Worm (Caenorhabditis elegans) whole organism, L1 larva: ENCODE results near the gene eif-2Bepsilon.

ENCODE experiments used
- C34B4.2 ChIP-seq: sonication (generic microtip); optimal IDR thresholded peaks from 2 replicates; lab custom pipeline; 2017; ENCODE audit warnings: mild to moderate bottlenecking, missing genetic modification characterization, missing compliant biosample characterization
- F16B12.6 ChIP-seq: fragments of 150-350 bp; optimal IDR thresholded peaks from 2 replicates; lab custom pipeline; 2014; ENCODE audit warnings: missing biosample characterization, missing genetic modification characterization
- alr-1 ChIP-seq: fragments of 200-800 bp; sonication (Bioruptor generic); optimal IDR thresholded peaks from 2 replicates; lab custom pipeline; 2018; ENCODE audit warnings: borderline replicate concordance, mild to moderate bottlenecking, missing genetic modification characterization, missing compliant biosample characterization
- blmp-1 ChIP-seq: fragments of 150-350 bp; optimal IDR thresholded peaks from 2 replicates; lab custom pipeline; 2014; ENCODE audit warnings: missing biosample characterization, missing genetic modification characterization
- ceh-63 ChIP-seq: fragments of 200-800 bp; sonication (Bioruptor generic); optimal IDR thresholded peaks from 2 replicates; lab custom pipeline; 2018; ENCODE audit warnings: mild to moderate bottlenecking, missing genetic modification characterization, missing compliant biosample characterization
- ceh-88 ChIP-seq: fragments of 200-800 bp; sonication (Bioruptor generic); IDR thresholded peaks from 2 replicates; pipeline ENCODE4 v1.3.6; 2022; ENCODE audit warnings: missing genetic modification characterization, missing compliant biosample characterization
- dpl-1 ChIP-seq, 3 experiments: fragments of 150-350 bp in 2 of 3; sonication (generic microtip) in 1 of 3; optimal IDR thresholded peaks; 2 replicates each; lab custom pipeline; 2014 to 2017; ENCODE audit warnings: missing biosample characterization in 3 of 3, missing genetic modification characterization in 3 of 3, missing genetic modification reagents in 3 of 3
- efl-1 ChIP-seq, 4 experiments: fragments of 150-350 bp; optimal IDR thresholded peaks in 3 of 4; peaks in 1 of 4; 1 replicate in 1 of 4; 2 replicates in 3 of 4; lab custom pipeline; 2014; ENCODE audit warnings: missing biosample characterization in 2 of 4, missing genetic modification characterization in 2 of 4, missing genetic modification reagents in 2 of 4
- efl-3 ChIP-seq: fragments of 200-800 bp; sonication (Bioruptor generic); optimal IDR thresholded peaks from 2 replicates; lab custom pipeline; 2018; ENCODE audit warnings: mild to moderate bottlenecking, missing genetic modification characterization, missing compliant biosample characterization
- egl-13 ChIP-seq: sonication (generic microtip); optimal IDR thresholded peaks from 2 replicates; lab custom pipeline; 2016; ENCODE audit warnings: missing genotype, missing genetic modification reagents, missing genetic modification characterization, missing compliant biosample characterization
- elt-2 ChIP-seq: sonication (generic microtip); optimal IDR thresholded peaks from 2 replicates; lab custom pipeline; 2016; ENCODE audit warnings: missing genetic modification characterization, mild to moderate bottlenecking, inconsistent platforms, missing compliant biosample characterization, missing genetic modification reagents
- elt-3 ChIP-seq, 6 experiments: fragments of 150-350 bp in 1 of 6; sonication (generic microtip); optimal IDR thresholded peaks; 2 replicates each; lab custom pipeline; 2017 to 2018; ENCODE audit warnings: missing biosample characterization in 6 of 6, missing genetic modification characterization in 6 of 6, inconsistent platforms in 1 of 6
- fkh-8 ChIP-seq: sonication (generic microtip); optimal IDR thresholded peaks from 2 replicates; lab custom pipeline; 2016; ENCODE audit warnings: mild to moderate bottlenecking, missing genetic modification characterization, missing compliant biosample characterization
- lin-13 ChIP-seq: fragments of 150-350 bp; optimal IDR thresholded peaks from 2 replicates; lab custom pipeline; 2014; ENCODE audit warnings: missing biosample characterization, missing genetic modification reagents, missing genetic modification characterization
- lin-14 ChIP-seq: fragments of 200-800 bp; sonication (Bioruptor generic); optimal IDR thresholded peaks from 2 replicates; lab custom pipeline; 2018; ENCODE audit warnings: mild to moderate bottlenecking, missing genetic modification characterization, moderate library complexity, missing compliant biosample characterization
- lin-15B ChIP-seq: fragments of 150-350 bp; sonication (generic microtip); optimal IDR thresholded peaks from 3 replicates; lab custom pipeline; 2014; ENCODE audit warnings: missing biosample characterization, missing genetic modification characterization
- lin-35 ChIP-seq, 2 experiments: fragments of 150-350 bp; optimal IDR thresholded peaks; 2 replicates each; lab custom pipeline; 2014; ENCODE audit warnings: missing biosample characterization in 2 of 2, missing genetic modification characterization in 2 of 2, missing genetic modification reagents in 2 of 2
- lin-39 ChIP-seq: fragments of 150-350 bp; optimal IDR thresholded peaks from 2 replicates; lab custom pipeline; 2014; ENCODE audit warnings: missing biosample characterization, missing genetic modification reagents, missing genetic modification characterization
- lsy-2 ChIP-seq, 2 experiments: fragments of 150-350 bp; optimal IDR thresholded peaks; 2 replicates each; lab custom pipeline; 2014; ENCODE audit warnings: missing biosample characterization in 2 of 2, missing genetic modification characterization in 2 of 2
- mdl-1 ChIP-seq, 2 experiments: fragments of 150-350 bp; optimal IDR thresholded peaks; 2 replicates each; lab custom pipeline; 2014 to 2017; ENCODE audit warnings: missing biosample characterization in 2 of 2, missing genetic modification characterization in 2 of 2, inconsistent platforms in 1 of 2
- mep-1 ChIP-seq: fragments of 150-350 bp; optimal IDR thresholded peaks from 2 replicates; lab custom pipeline; 2014; ENCODE audit warnings: missing biosample characterization, missing genetic modification characterization
- nhr-11 ChIP-seq: fragments of 150-350 bp; optimal IDR thresholded peaks from 2 replicates; lab custom pipeline; 2014; ENCODE audit warnings: missing biosample characterization, missing genetic modification characterization
- nhr-20 ChIP-seq: sonication (generic microtip); optimal IDR thresholded peaks from 2 replicates; lab custom pipeline; 2016; ENCODE audit warnings: mild to moderate bottlenecking, missing genetic modification characterization, missing compliant biosample characterization
- nhr-47 ChIP-seq: sonication (generic microtip); optimal IDR thresholded peaks from 2 replicates; lab custom pipeline; 2016; ENCODE audit warnings: mild to moderate bottlenecking, missing genetic modification characterization, moderate library complexity, missing compliant biosample characterization
- nhr-71 ChIP-seq: sonication (generic microtip); optimal IDR thresholded peaks from 2 replicates; lab custom pipeline; 2016; ENCODE audit warnings: mild to moderate bottlenecking, missing genetic modification characterization, moderate library complexity, missing compliant biosample characterization
- nhr-84 ChIP-seq: sonication (generic microtip); optimal IDR thresholded peaks from 2 replicates; lab custom pipeline; 2017; ENCODE audit warnings: missing biosample characterization, missing genetic modification characterization
- nhr-85 ChIP-seq: sonication (generic microtip); peaks from one replicate; lab custom pipeline; 2016; ENCODE audit warnings: missing genetic modification characterization, inconsistent platforms, missing compliant biosample characterization
- nhr-90 ChIP-seq: sonication (generic microtip); optimal IDR thresholded peaks from 2 replicates; lab custom pipeline; 2016; ENCODE audit warnings: mild to moderate bottlenecking, missing genetic modification characterization, missing compliant biosample characterization; ENCODE audit not compliant: poor library complexity
- pax-3 ChIP-seq: fragments of 200-800 bp; sonication (Bioruptor generic); optimal IDR thresholded peaks from 2 replicates; lab custom pipeline; 2018; ENCODE audit warnings: mild to moderate bottlenecking, missing genetic modification characterization, moderate library complexity, missing compliant biosample characterization
- rnt-1 ChIP-seq: sonication (generic microtip); optimal IDR thresholded peaks from 2 replicates; lab custom pipeline; 2016; ENCODE audit warnings: mild to moderate bottlenecking, missing genetic modification characterization, moderate library complexity, missing compliant biosample characterization
- snu-23 ChIP-seq: sonication (generic microtip); optimal IDR thresholded peaks from 2 replicates; lab custom pipeline; 2016; ENCODE audit warnings: missing genetic modification characterization, missing compliant biosample characterization
- tbx-2 ChIP-seq: sonication (generic microtip); optimal IDR thresholded peaks from 2 replicates; lab custom pipeline; 2016; ENCODE audit warnings: missing genetic modification characterization, missing compliant biosample characterization
- unc-30 ChIP-seq: sonication (generic microtip); optimal IDR thresholded peaks from 2 replicates; lab custom pipeline; 2017; ENCODE audit warnings: missing biosample characterization, missing genetic modification characterization
- unc-62 ChIP-seq: fragments of 150-350 bp; optimal IDR thresholded peaks from 2 replicates; lab custom pipeline; 2014; ENCODE audit warnings: missing biosample characterization, missing genetic modification reagents, missing genetic modification characterization
- unc-86 ChIP-seq: sonication (generic microtip); optimal IDR thresholded peaks from 2 replicates; lab custom pipeline; 2016; ENCODE audit warnings: missing genetic modification characterization, missing compliant biosample characterization

eif-2Bepsilon gene

DNA sequence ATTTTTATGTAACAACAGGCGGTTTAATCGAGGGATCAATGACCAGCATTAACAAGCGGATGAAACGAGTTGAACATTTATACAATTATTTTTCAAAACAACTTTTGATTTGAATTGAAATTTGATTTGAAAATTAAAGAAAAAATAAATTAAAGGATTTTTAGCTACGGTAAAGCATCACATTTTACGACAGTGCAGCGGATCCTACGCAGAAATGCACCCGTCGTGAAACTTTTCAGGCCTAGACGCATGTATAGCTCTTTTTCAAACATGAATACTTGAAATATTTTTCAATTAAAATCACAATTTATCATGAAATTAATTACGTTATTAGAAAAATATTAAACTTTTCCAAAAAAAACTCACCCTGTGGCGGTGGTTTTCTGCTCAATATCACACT lies 39.4 kb downstream of the eif-2Bepsilon start:
- TF ChIP-seq unc-62 (GFP tag; lab: Kevin White, UChicago), result no peak
- TF ChIP-seq lsy-2 (tag; optimal IDR thresholded peaks at IDR 0.05; lab: Kevin White, UChicago), result peak; percentile 67 to 81
- TF ChIP-seq dpl-1 (GFP tag; optimal IDR thresholded peaks at IDR 0.05; lab: Kevin White, UChicago), result peak in 1 of 3 experiments; percentile 20
- TF ChIP-seq mep-1 (tag; lab: Kevin White, UChicago), result peak; percentile 3
- TF ChIP-seq efl-1 (optimal IDR thresholded peaks at IDR 0.05; lab: Kevin White, UChicago), result peak in 1 of 2 experiments; percentile 6
- no peak for TF ChIP-seq efl-1 (GFP tag; optimal IDR thresholded peaks at IDR 0.05 in 1 of 2; lab: Kevin White, UChicago)
- no peak for TF ChIP-seq mdl-1 (tag; optimal IDR thresholded peaks at IDR 0.05; lab: Kevin White, UChicago)
- TF ChIP-seq F16B12.6 (tag; lab: Kevin White, UChicago), result peak; percentile 63
- no peak for TF ChIP-seq egl-13 (tag; lab: Kevin White, UChicago)

DNA sequence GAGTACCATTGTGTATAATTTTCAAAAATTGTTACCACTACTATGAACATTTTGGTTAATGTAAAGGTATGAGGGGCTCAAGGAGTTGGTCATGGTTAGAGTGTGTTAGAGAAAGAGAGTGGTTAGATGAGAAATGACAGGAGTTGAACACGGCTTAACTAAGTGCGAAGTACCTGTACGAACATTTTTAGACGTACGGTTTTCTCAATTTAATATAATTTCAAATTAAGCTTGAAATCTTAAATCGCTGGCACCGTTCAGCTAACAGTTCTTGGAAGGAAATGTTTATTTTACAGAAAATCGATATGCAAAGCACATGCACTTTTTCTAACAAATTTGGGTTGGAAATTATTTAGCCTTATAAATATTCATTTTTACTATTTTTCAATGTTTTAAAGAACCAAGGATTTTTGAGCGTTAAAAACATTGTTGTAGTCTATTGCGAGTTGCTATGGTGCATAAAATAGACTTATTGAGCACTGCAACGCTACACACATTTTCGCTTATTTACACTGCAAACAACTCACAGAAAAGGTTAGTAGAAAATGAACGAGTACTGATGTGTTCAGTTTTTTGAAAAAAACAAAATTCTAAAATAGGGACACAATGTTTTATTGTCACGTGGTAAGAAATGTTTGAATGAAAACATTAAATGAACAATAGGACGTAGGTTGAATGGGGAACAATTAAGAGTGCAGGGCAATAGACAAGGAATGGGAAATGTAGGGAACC lies 40.1 kb downstream of the eif-2Bepsilon start, which contains the start of gene sphk-1:
sphk-1 (minus strand) TSS at position 51 of the 732 bp plus-strand sequence.
- TF ChIP-seq nhr-85 (tag; lab: Kevin White, UChicago) (no peak), lin-39 (tag; lab: Kevin White, UChicago) (no peak)

DNA sequence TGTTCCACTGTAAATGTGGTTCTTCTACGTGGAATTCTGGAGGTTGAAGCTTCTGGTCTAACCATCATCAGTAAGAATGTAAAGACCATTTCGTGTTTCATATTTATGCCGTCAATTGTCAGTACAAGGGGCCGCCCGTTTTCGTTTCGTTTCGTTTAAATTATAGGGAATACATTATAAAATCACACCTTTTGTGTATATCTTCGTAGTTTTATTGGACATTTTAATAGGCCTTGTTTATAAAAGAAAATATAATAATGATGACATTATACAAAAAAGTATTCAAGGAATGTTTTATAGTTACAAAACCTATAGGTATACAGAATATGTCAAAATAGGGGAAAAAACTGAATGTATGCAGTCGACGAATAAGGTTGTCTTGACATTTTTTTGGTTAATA lies 42.1 kb downstream of the eif-2Bepsilon start, which contains the start of gene ceh-7:
ceh-7 (minus strand) TSS at position 101 of the 400 bp plus-strand sequence.
- TF ChIP-seq nhr-47 (no peak), lin-13 (GFP tag; lab: Kevin White, UChicago) (no peak), alr-1 (tag; lab: Kevin White, UChicago) (no peak), blmp-1 (tag; lab: Kevin White, UChicago) (no peak), nhr-11 (tag; lab: Kevin White, UChicago) (no peak), nhr-71 (tag; lab: Kevin White, UChicago) (no peak), pax-3 (tag; lab: Kevin White, UChicago) (no peak), C34B4.2 (tag; lab: Kevin White, UChicago) (no peak), nhr-84 (tag; lab: Kevin White, UChicago) (no peak), nhr-90 (tag; lab: Kevin White, UChicago) (no peak), rnt-1 (tag; lab: Kevin White, UChicago) (no peak), efl-3 (GFP tag; lab: Kevin White, UChicago) (no peak), ceh-63 (GFP tag; lab: Kevin White, UChicago) (no peak), snu-23 (no peak), lin-15B (tag; lab: Kevin White, UChicago) (no peak), unc-30 (tag; lab: Kevin White, UChicago) (no peak), nhr-85 (tag; lab: Kevin White, UChicago) (no peak), tbx-2 (tag; lab: Kevin White, UChicago) (no peak)

DNA sequence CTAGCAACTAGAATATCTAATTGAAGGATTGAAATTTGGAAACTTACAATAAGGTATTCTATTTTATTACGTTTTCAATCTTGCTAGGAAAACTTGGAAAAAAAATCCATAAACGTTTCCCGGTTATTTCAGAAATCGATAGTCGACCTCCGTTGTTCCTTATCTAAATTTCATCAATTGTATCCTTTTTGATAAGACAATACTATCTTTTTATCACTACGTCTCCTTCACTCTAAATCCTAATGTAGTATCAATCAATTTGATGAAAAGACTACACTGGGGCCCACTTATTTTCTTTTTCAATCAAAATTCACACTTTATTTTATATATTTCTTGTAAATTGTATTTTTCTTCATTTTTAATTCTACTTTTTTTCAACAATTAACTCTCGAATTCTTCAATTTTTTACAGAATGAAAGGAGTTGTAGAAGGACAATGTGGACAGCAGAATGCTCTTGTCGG lies 42.8 kb downstream of the eif-2Bepsilon start, which contains the start of gene prx-5:
prx-5 (plus strand) TSS at position 412 of the 462 bp plus-strand sequence.
- TF ChIP-seq elt-2 (tag; lab: Kevin White, UChicago) (peak; percentile 16), elt-3 (tag; optimal IDR thresholded peaks at IDR 0.05; lab: Kevin White, UChicago) (peak in 1 of 6 experiments; percentile 67), lin-35 (GFP tag; optimal IDR thresholded peaks at IDR 0.05; lab: Kevin White, UChicago) (peak in 1 of 2 experiments; percentile 7), unc-86 (tag; lab: Kevin White, UChicago) (no peak)

DNA sequence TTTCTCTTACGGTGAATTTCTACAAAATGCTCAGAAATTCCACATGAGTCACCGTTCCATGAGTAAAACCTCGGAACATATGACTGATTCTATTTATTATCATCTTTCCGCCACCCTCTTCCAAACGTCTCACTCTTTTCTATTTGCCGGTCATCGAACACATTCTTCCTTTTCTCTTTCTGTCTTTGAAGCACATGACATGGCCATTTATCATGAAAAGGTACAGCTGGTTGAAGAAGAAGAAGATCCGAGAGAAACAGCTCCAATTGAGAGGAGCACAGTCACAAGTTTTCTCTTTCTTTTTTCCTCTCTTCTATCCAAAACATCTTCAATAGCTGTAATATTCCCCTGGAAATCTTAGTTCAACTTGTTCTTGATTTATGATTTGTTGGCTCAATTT lies 45.4 kb downstream of the eif-2Bepsilon start, which contains the start of gene cup-16:
cup-16 (plus strand) TSS at position 132 of the 400 bp plus-strand sequence.
- peak; percentile 79 for TF ChIP-seq nhr-71 (tag; lab: Kevin White, UChicago)
- TF ChIP-seq ceh-88 (GFP tag; lab: Robert Waterston, UW), result no peak
- TF ChIP-seq rnt-1 (tag; lab: Kevin White, UChicago), result peak; percentile 78
- TF ChIP-seq lsy-2 (tag; optimal IDR thresholded peaks at IDR 0.05; lab: Kevin White, UChicago), result peak; percentile 20 to 50
- TF ChIP-seq fkh-8 (tag; lab: Kevin White, UChicago), result no peak
- no peak for TF ChIP-seq efl-1 (optimal IDR thresholded peaks at IDR 0.05; lab: Kevin White, UChicago)
- peak in 1 of 2 experiments; percentile 88 for TF ChIP-seq efl-1 (GFP tag; optimal IDR thresholded peaks at IDR 0.05 in 1 of 2; lab: Kevin White, UChicago)
- no peak for TF ChIP-seq nhr-85 (tag; lab: Kevin White, UChicago)
- peak; percentile 65 for TF ChIP-seq lin-39 (tag; lab: Kevin White, UChicago)
- TF ChIP-seq lin-14 (GFP tag; lab: Kevin White, UChicago), result peak; percentile 80
- peak; percentile 14 for TF ChIP-seq nhr-20 (tag; lab: Kevin White, UChicago)
- TF ChIP-seq lin-15B (tag; lab: Kevin White, UChicago), result no peak
- TF ChIP-seq snu-23, result peak; percentile 14
